Worm (Caenorhabditis elegans) whole organism, L1 larva: ENCODE results near the gene rpac-19.

ENCODE experiments used
- C04F5.9 ChIP-seq: sonication (generic microtip); optimal IDR thresholded peaks from 2 replicates; lab custom pipeline; 2016; ENCODE audit warnings: missing genetic modification characterization, missing compliant biosample characterization
- C16A3.4 ChIP-seq: fragments of 150-350 bp; optimal IDR thresholded peaks from 2 replicates; lab custom pipeline; 2014; ENCODE audit warnings: missing biosample characterization, missing genetic modification characterization
- C34B4.2 ChIP-seq: sonication (generic microtip); optimal IDR thresholded peaks from 2 replicates; lab custom pipeline; 2017; ENCODE audit warnings: mild to moderate bottlenecking, missing genetic modification characterization, missing compliant biosample characterization
- Y116A8C.19 ChIP-seq: sonication (generic microtip); optimal IDR thresholded peaks from 2 replicates; lab custom pipeline; 2016; ENCODE audit warnings: missing compliant biosample characterization, missing genetic modification characterization, borderline replicate concordance
- aha-1 ChIP-seq: fragments of 150-350 bp; optimal IDR thresholded peaks from 2 replicates; lab custom pipeline; 2014; ENCODE audit warnings: missing biosample characterization, missing genetic modification characterization
- alr-1 ChIP-seq: fragments of 200-800 bp; sonication (Bioruptor generic); optimal IDR thresholded peaks from 2 replicates; lab custom pipeline; 2018; ENCODE audit warnings: borderline replicate concordance, mild to moderate bottlenecking, missing genetic modification characterization, missing compliant biosample characterization
- ama-1 ChIP-seq: fragments of 150-350 bp; optimal IDR thresholded peaks from 2 replicates; lab custom pipeline; 2014
- ceh-63 ChIP-seq: fragments of 200-800 bp; sonication (Bioruptor generic); optimal IDR thresholded peaks from 2 replicates; lab custom pipeline; 2018; ENCODE audit warnings: mild to moderate bottlenecking, missing genetic modification characterization, missing compliant biosample characterization
- efl-1 ChIP-seq, 4 experiments: fragments of 150-350 bp; optimal IDR thresholded peaks in 3 of 4; peaks in 1 of 4; 1 replicate in 1 of 4; 2 replicates in 3 of 4; lab custom pipeline; 2014; ENCODE audit warnings: missing biosample characterization in 2 of 4, missing genetic modification characterization in 2 of 4, missing genetic modification reagents in 2 of 4
- efl-3 ChIP-seq: fragments of 200-800 bp; sonication (Bioruptor generic); optimal IDR thresholded peaks from 2 replicates; lab custom pipeline; 2018; ENCODE audit warnings: mild to moderate bottlenecking, missing genetic modification characterization, missing compliant biosample characterization
- egl-13 ChIP-seq: sonication (generic microtip); optimal IDR thresholded peaks from 2 replicates; lab custom pipeline; 2016; ENCODE audit warnings: missing genotype, missing genetic modification reagents, missing genetic modification characterization, missing compliant biosample characterization
- elt-3 ChIP-seq, 6 experiments: fragments of 150-350 bp in 1 of 6; sonication (generic microtip); optimal IDR thresholded peaks; 2 replicates each; lab custom pipeline; 2017 to 2018; ENCODE audit warnings: missing biosample characterization in 6 of 6, missing genetic modification characterization in 6 of 6, inconsistent platforms in 1 of 6
- ets-5 ChIP-seq: fragments of 200-800 bp; sonication (Bioruptor generic); IDR thresholded peaks from 2 replicates; pipeline ENCODE4 v1.3.6; 2022; ENCODE audit warnings: missing genetic modification characterization, missing compliant biosample characterization
- fkh-10 ChIP-seq: sonication (generic microtip); optimal IDR thresholded peaks from 2 replicates; lab custom pipeline; 2017; ENCODE audit warnings: missing biosample characterization, missing genetic modification reagents, missing genetic modification characterization
- fkh-4 ChIP-seq: sonication (generic microtip); optimal IDR thresholded peaks from 2 replicates; lab custom pipeline; 2016; ENCODE audit warnings: missing compliant biosample characterization, missing genetic modification characterization, borderline replicate concordance
- fkh-8 ChIP-seq: sonication (generic microtip); optimal IDR thresholded peaks from 2 replicates; lab custom pipeline; 2016; ENCODE audit warnings: mild to moderate bottlenecking, missing genetic modification characterization, missing compliant biosample characterization
- hlh-17 ChIP-seq: fragments of 200-800 bp; sonication (Bioruptor generic); optimal IDR thresholded peaks from 2 replicates; lab custom pipeline; 2018; ENCODE audit warnings: missing genetic modification characterization, mild to moderate bottlenecking, missing compliant biosample characterization, moderate library complexity, borderline replicate concordance
- hlh-4 ChIP-seq: sonication (generic microtip); optimal IDR thresholded peaks from 2 replicates; lab custom pipeline; 2016; ENCODE audit warnings: mild to moderate bottlenecking, missing genetic modification characterization, missing compliant biosample characterization
- hpl-2 ChIP-seq: fragments of 150-350 bp; optimal IDR thresholded peaks from 2 replicates; lab custom pipeline; 2014; ENCODE audit warnings: missing biosample characterization, missing genetic modification reagents, missing genetic modification characterization
- jun-1 ChIP-seq: fragments of 150-350 bp; optimal IDR thresholded peaks from 2 replicates; lab custom pipeline; 2014; ENCODE audit warnings: missing biosample characterization, missing genetic modification reagents, missing genetic modification characterization
- lin-13 ChIP-seq: fragments of 150-350 bp; optimal IDR thresholded peaks from 2 replicates; lab custom pipeline; 2014; ENCODE audit warnings: missing biosample characterization, missing genetic modification reagents, missing genetic modification characterization
- lin-15B ChIP-seq: fragments of 150-350 bp; sonication (generic microtip); optimal IDR thresholded peaks from 3 replicates; lab custom pipeline; 2014; ENCODE audit warnings: missing biosample characterization, missing genetic modification characterization
- lin-39 ChIP-seq: fragments of 150-350 bp; optimal IDR thresholded peaks from 2 replicates; lab custom pipeline; 2014; ENCODE audit warnings: missing biosample characterization, missing genetic modification reagents, missing genetic modification characterization
- mab-9 ChIP-seq: fragments of 200-800 bp; sonication (Bioruptor generic); IDR thresholded peaks from 2 replicates; pipeline ENCODE4 v1.3.6; 2022; ENCODE audit warnings: missing genetic modification reagents, missing genetic modification characterization, missing compliant biosample characterization
- mep-1 ChIP-seq: fragments of 150-350 bp; optimal IDR thresholded peaks from 2 replicates; lab custom pipeline; 2014; ENCODE audit warnings: missing biosample characterization, missing genetic modification characterization
- nhr-11 ChIP-seq: fragments of 150-350 bp; optimal IDR thresholded peaks from 2 replicates; lab custom pipeline; 2014; ENCODE audit warnings: missing biosample characterization, missing genetic modification characterization
- nhr-28 ChIP-seq: fragments of 150-350 bp; optimal IDR thresholded peaks from 2 replicates; lab custom pipeline; 2014; ENCODE audit warnings: missing biosample characterization, missing genetic modification characterization
- nhr-71 ChIP-seq: sonication (generic microtip); optimal IDR thresholded peaks from 2 replicates; lab custom pipeline; 2016; ENCODE audit warnings: mild to moderate bottlenecking, missing genetic modification characterization, moderate library complexity, missing compliant biosample characterization
- nhr-76 ChIP-seq: sonication (generic microtip); optimal IDR thresholded peaks from 2 replicates; lab custom pipeline; 2017; ENCODE audit warnings: missing biosample characterization, missing genetic modification characterization
- nhr-77 ChIP-seq: fragments of 150-350 bp; optimal IDR thresholded peaks from 2 replicates; lab custom pipeline; 2014; ENCODE audit warnings: missing biosample characterization, missing genetic modification characterization
- nhr-85 ChIP-seq: sonication (generic microtip); peaks from one replicate; lab custom pipeline; 2016; ENCODE audit warnings: missing genetic modification characterization, inconsistent platforms, missing compliant biosample characterization
- pag-3 ChIP-seq: sonication (generic microtip); optimal IDR thresholded peaks from 2 replicates; lab custom pipeline; 2017; ENCODE audit warnings: missing genetic modification characterization, mild to moderate bottlenecking, missing compliant biosample characterization, antibody characterized with exemption, borderline replicate concordance; ENCODE audit not compliant: insufficient read depth
- snu-23 ChIP-seq: sonication (generic microtip); optimal IDR thresholded peaks from 2 replicates; lab custom pipeline; 2016; ENCODE audit warnings: missing genetic modification characterization, missing compliant biosample characterization
- sox-4 ChIP-seq: sonication (generic microtip); optimal IDR thresholded peaks from 2 replicates; lab custom pipeline; 2016; ENCODE audit warnings: missing genetic modification characterization, missing compliant biosample characterization
- swsn-7 ChIP-seq: sonication (generic microtip); optimal IDR thresholded peaks from 2 replicates; lab custom pipeline; 2016; ENCODE audit warnings: missing genetic modification characterization, missing compliant biosample characterization
- tbx-2 ChIP-seq: sonication (generic microtip); optimal IDR thresholded peaks from 2 replicates; lab custom pipeline; 2016; ENCODE audit warnings: missing genetic modification characterization, missing compliant biosample characterization
- unc-30 ChIP-seq: sonication (generic microtip); optimal IDR thresholded peaks from 2 replicates; lab custom pipeline; 2017; ENCODE audit warnings: missing biosample characterization, missing genetic modification characterization
- unc-62 ChIP-seq: fragments of 150-350 bp; optimal IDR thresholded peaks from 2 replicates; lab custom pipeline; 2014; ENCODE audit warnings: missing biosample characterization, missing genetic modification reagents, missing genetic modification characterization
- unc-98 ChIP-seq: fragments of 200-800 bp; sonication (Bioruptor generic); IDR thresholded peaks from 2 replicates; pipeline ENCODE4 v1.3.6; 2022; ENCODE audit warnings: missing genetic modification characterization, missing compliant biosample characterization
- vab-15 ChIP-seq: sonication (generic microtip); optimal IDR thresholded peaks from 2 replicates; lab custom pipeline; 2017; ENCODE audit warnings: missing genotype, mild to moderate bottlenecking, missing genetic modification characterization, missing compliant biosample characterization
- xbp-1 ChIP-seq: sonication (generic microtip); optimal IDR thresholded peaks from 2 replicates; lab custom pipeline; 2016; ENCODE audit warnings: missing genetic modification characterization, missing compliant biosample characterization
- zip-4 ChIP-seq: fragments of 200-800 bp; sonication (Bioruptor generic); optimal IDR thresholded peaks from 2 replicates; lab custom pipeline; 2018; ENCODE audit warnings: mild to moderate bottlenecking, missing genetic modification characterization, moderate library complexity, missing compliant biosample characterization
- ztf-11 ChIP-seq, 2 experiments: sonication (generic microtip); optimal IDR thresholded peaks; 2 replicates each; lab custom pipeline; 2016 to 2017; ENCODE audit warnings: missing genetic modification characterization in 2 of 2, missing biosample characterization in 1 of 2, missing compliant biosample characterization in 1 of 2

The rpac-19 gene

ce11 chrIII:9580039-9580891 lies 49.4 kb downstream of the rpac-19 start, which contains the start of gene ced-7 (continued):
- TF ChIP-seq hlh-17 (no peak), aha-1 (tag; lab: Kevin White, UChicago) (no peak), mab-9 (no peak), hlh-4 (tag; lab: Kevin White, UChicago) (no peak), zip-4 (GFP tag; lab: Kevin White, UChicago) (no peak), xbp-1 (no peak), C04F5.9 (tag; lab: Kevin White, UChicago) (no peak), elt-3 (tag; optimal IDR thresholded peaks at IDR 0.05; lab: Kevin White, UChicago) (no peak), unc-98 (GFP tag; lab: Robert Waterston, UW) (no peak), nhr-11 (tag; lab: Kevin White, UChicago) (no peak), fkh-4 (no peak), C16A3.4 (tag; lab: Kevin White, UChicago) (peak; percentile 42), ets-5 (GFP tag; lab: Robert Waterston, UW) (no peak), lin-13 (GFP tag; lab: Kevin White, UChicago) (no peak), unc-30 (tag; lab: Kevin White, UChicago) (no peak), alr-1 (tag; lab: Kevin White, UChicago) (no peak), fkh-10 (GFP tag; lab: Kevin White, UChicago) (no peak), C34B4.2 (tag; lab: Kevin White, UChicago) (no peak), fkh-8 (tag; lab: Kevin White, UChicago) (peak; percentile 75), vab-15 (tag; lab: Kevin White, UChicago) (no peak), sox-4 (tag; lab: Kevin White, UChicago) (no peak), nhr-77 (no peak), tbx-2 (tag; lab: Kevin White, UChicago) (no peak), Y116A8C.19 (tag; lab: Kevin White, UChicago) (no peak), efl-3 (GFP tag; lab: Kevin White, UChicago) (no peak), lin-15B (tag; lab: Kevin White, UChicago) (no peak), hpl-2 (GFP tag; lab: Kevin White, UChicago) (no peak), nhr-28 (tag; lab: Kevin White, UChicago) (no peak), nhr-71 (peak; percentile 46), efl-1 (optimal IDR thresholded peaks at IDR 0.05; lab: Kevin White, UChicago) (peak; percentile 30 to 39), efl-1 (GFP tag; optimal IDR thresholded peaks at IDR 0.05 in 1 of 2; lab: Kevin White, UChicago) (peak; percentile 49 to 92), nhr-85 (peak; percentile 14), ceh-63 (GFP tag; lab: Kevin White, UChicago) (no peak), lin-39 (no peak), unc-62 (GFP tag; lab: Kevin White, UChicago) (no peak), nhr-76 (no peak), mep-1 (tag; lab: Kevin White, UChicago) (no peak), ztf-11 (tag; optimal IDR thresholded peaks at IDR 0.05; lab: Kevin White, UChicago) (no peak), jun-1 (tag; lab: Kevin White, UChicago) (no peak), ama-1 (lab: Kevin White, UChicago) (no peak), swsn-7 (tag; lab: Kevin White, UChicago) (no peak), snu-23 (no peak), egl-13 (tag; lab: Kevin White, UChicago) (no peak), pag-3 (tag; lab: Kevin White, UChicago) (no peak)
